Fruit fly (Drosophila melanogaster) whole organism, embryonic: ENCODE measurements around the gene CG6330.

Experiments
- Abd-B ChIP-seq: fragments of 200-800 bp; sonication (Bioruptor generic); optimal IDR thresholded peaks from 2 replicates; lab custom pipeline; 2018; ENCODE audit warnings: missing biosample characterization, mild to moderate bottlenecking, missing genetic modification characterization, moderate library complexity
- Ada2b ChIP-seq: fragments of 200-800 bp; sonication (Bioruptor generic); IDR thresholded peaks from 2 replicates; pipeline ENCODE4 v1.3.6; 2022; ENCODE audit warnings: missing biosample characterization, missing genetic modification characterization
- CG10959 ChIP-seq: fragments of 200-800 bp; sonication (Bioruptor generic); IDR thresholded peaks from 2 replicates; pipeline ENCODE4 v1.3.6; 2022; ENCODE audit warnings: missing biosample characterization, missing genetic modification characterization
- CG12659 ChIP-seq: fragments of 200-800 bp; sonication (Bioruptor generic); optimal IDR thresholded peaks from 3 replicates; lab custom pipeline; 2017; ENCODE audit warnings: mild to moderate bottlenecking, missing biosample characterization, missing genetic modification reagents, missing genetic modification characterization
- CG1529 ChIP-seq: fragments of 200-800 bp; sonication (Bioruptor generic); optimal IDR thresholded peaks from 3 replicates; lab custom pipeline; 2018; ENCODE audit warnings: missing biosample characterization, missing genetic modification characterization
- CG17361 ChIP-seq: fragments of 200-800 bp; sonication (Bioruptor generic); IDR thresholded peaks from 3 replicates; pipeline ENCODE4 v1.3.6; 2022; ENCODE audit warnings: missing biosample characterization, missing genetic modification characterization
- CG1832 ChIP-seq: fragments of 200-800 bp; sonication (Bioruptor generic); optimal IDR thresholded peaks from 2 replicates; lab custom pipeline; 2017; ENCODE audit warnings: missing biosample characterization, mild to moderate bottlenecking, missing genetic modification characterization, inconsistent platforms
- CG2712 ChIP-seq: fragments of 200-800 bp; optimal IDR thresholded peaks from 3 replicates; lab custom pipeline; 2019; ENCODE audit warnings: missing biosample characterization, mild to moderate bottlenecking, missing genetic modification characterization, moderate library complexity
- CG3726 ChIP-seq: fragments of 200-800 bp; sonication (Bioruptor generic); IDR thresholded peaks from 3 replicates; pipeline ENCODE4, ENCODE4 v1.3.6; 2022; ENCODE audit warnings: missing biosample characterization, missing genetic modification characterization
- CG6272 ChIP-seq: fragments of 200-800 bp; sonication (Bioruptor generic); IDR thresholded peaks from 2 replicates; pipeline ENCODE4 v1.3.6; 2022; ENCODE audit warnings: missing biosample characterization, missing genetic modification characterization
- CG7556 ChIP-seq: fragments of 200-800 bp; sonication (Bioruptor generic); optimal IDR thresholded peaks from 2 replicates; lab custom pipeline; 2017; ENCODE audit warnings: missing biosample characterization, mild to moderate bottlenecking, missing genetic modification characterization
- CG7786 ChIP-seq: fragments of 200-800 bp; sonication (Bioruptor generic); optimal IDR thresholded peaks from 2 replicates; lab custom pipeline; 2016; ENCODE audit warnings: missing biosample characterization, missing genetic modification characterization
- CG7839 ChIP-seq: fragments of 200-800 bp; sonication (Bioruptor generic); optimal IDR thresholded peaks from 3 replicates; lab custom pipeline; 2018; ENCODE audit warnings: missing biosample characterization, mild to moderate bottlenecking, missing genetic modification characterization, moderate library complexity
- CHES-1-like ChIP-seq: fragments of 200-800 bp; sonication (Bioruptor generic); optimal IDR thresholded peaks from 2 replicates; lab custom pipeline; 2016; ENCODE audit warnings: missing biosample characterization, missing genetic modification characterization
- CoRest ChIP-seq: fragments of 200-800 bp; sonication (Bioruptor generic); optimal IDR thresholded peaks from 3 replicates; lab custom pipeline; 2018; ENCODE audit warnings: missing biosample characterization, mild to moderate bottlenecking, missing genetic modification characterization, moderate library complexity
- D ChIP-seq, 2 experiments: fragments of 200-800 bp in 1 of 2; fragments of >200 bp in 1 of 2; sonication (Bioruptor generic) in 1 of 2; optimal IDR thresholded peaks; 2 replicates in 1 of 2; 3 replicates in 1 of 2; lab custom pipeline; 2017; ENCODE audit warnings: mild to moderate bottlenecking in 1 of 2, missing biosample characterization in 1 of 2, missing genetic modification characterization in 1 of 2, missing genetic modification reagents in 1 of 2
- Drgx ChIP-seq: fragments of 200-800 bp; sonication (Bioruptor generic); IDR thresholded peaks from 2 replicates; pipeline ENCODE4 v1.3.6; 2022; ENCODE audit warnings: missing biosample characterization, missing genetic modification characterization
- Ets97D ChIP-seq: fragments of 200-800 bp; sonication (Bioruptor generic); optimal IDR thresholded peaks from 3 replicates; lab custom pipeline; 2016; ENCODE audit warnings: missing biosample characterization, missing genetic modification characterization
- Fer3 ChIP-seq: fragments of 200-800 bp; sonication (Bioruptor generic); optimal IDR thresholded peaks from 2 replicates; lab custom pipeline; 2018; ENCODE audit warnings: missing biosample characterization, mild to moderate bottlenecking, missing genetic modification characterization, moderate library complexity
- Hr51 ChIP-seq, 2 experiments: fragments of 200-800 bp; sonication (Bioruptor generic); optimal IDR thresholded peaks; 2 replicates in 1 of 2; 3 replicates in 1 of 2; lab custom pipeline; 2016 to 2018; ENCODE audit warnings: missing biosample characterization in 2 of 2, missing genetic modification characterization in 2 of 2, mild to moderate bottlenecking in 1 of 2, moderate library complexity in 1 of 2
- Hsf ChIP-seq: fragments of 200-800 bp; sonication (Bioruptor generic); optimal IDR thresholded peaks from 3 replicates; lab custom pipeline; 2016; ENCODE audit warnings: missing biosample characterization, missing genetic modification characterization
- Oli ChIP-seq: fragments of 200-800 bp; sonication (Bioruptor generic); optimal IDR thresholded peaks from 2 replicates; lab custom pipeline; 2018; ENCODE audit warnings: missing biosample characterization, mild to moderate bottlenecking, missing genetic modification characterization, moderate library complexity
- Opbp ChIP-seq: fragments of 200-800 bp; sonication (Bioruptor generic); IDR thresholded peaks from 3 replicates; pipeline ENCODE4 v1.3.6; 2022; ENCODE audit warnings: missing biosample characterization, missing genetic modification characterization; ENCODE audit not compliant: partially characterized antibody
- Optix ChIP-seq: fragments of 200-800 bp; sonication (Bioruptor generic); IDR thresholded peaks from 3 replicates; pipeline ENCODE4 v1.3.6; 2022; ENCODE audit warnings: missing biosample characterization, missing genetic modification characterization
- PHDP ChIP-seq: fragments of 200-800 bp; sonication (Bioruptor generic); optimal IDR thresholded peaks from 3 replicates; lab custom pipeline; 2018; ENCODE audit warnings: missing biosample characterization, mild to moderate bottlenecking, missing genetic modification characterization, moderate library complexity
- Sox100B ChIP-seq: fragments of 200-800 bp; sonication (Bioruptor generic); optimal IDR thresholded peaks from 3 replicates; lab custom pipeline; 2018; ENCODE audit warnings: missing biosample characterization, mild to moderate bottlenecking, missing genetic modification characterization
- TFAM ChIP-seq: fragments of 200-800 bp; sonication (Bioruptor generic); optimal IDR thresholded peaks from 2 replicates; lab custom pipeline; 2017; ENCODE audit warnings: missing biosample characterization, missing genetic modification characterization, inconsistent platforms
- Xbp1 ChIP-seq: fragments of 200-800 bp; sonication (Bioruptor generic); optimal IDR thresholded peaks from 3 replicates; lab custom pipeline; 2016; ENCODE audit warnings: missing biosample characterization, mild to moderate bottlenecking, missing genetic modification characterization
- YL-1 ChIP-seq: fragments of 200-800 bp; sonication (Bioruptor generic); optimal IDR thresholded peaks from 3 replicates; lab custom pipeline; 2017; ENCODE audit warnings: missing biosample characterization, mild to moderate bottlenecking, missing genetic modification characterization
- ase ChIP-seq: fragments of 200-800 bp; sonication (Bioruptor generic); IDR thresholded peaks from 3 replicates; pipeline ENCODE4 v1.3.6; 2022; ENCODE audit warnings: missing biosample characterization, missing genetic modification characterization
- cwo ChIP-seq: fragments of 200-800 bp; sonication (Bioruptor generic); optimal IDR thresholded peaks from 3 replicates; lab custom pipeline; 2017; ENCODE audit warnings: missing biosample characterization, missing genetic modification characterization, mild to moderate bottlenecking, moderate library complexity, missing genetic modification reagents
- da ChIP-seq: fragments of 200-800 bp; sonication (Bioruptor generic); optimal IDR thresholded peaks from 2 replicates; lab custom pipeline; 2016; ENCODE audit warnings: missing biosample characterization, missing genetic modification characterization
- gce ChIP-seq: fragments of 200-800 bp; sonication (Bioruptor generic); IDR thresholded peaks from 3 replicates; pipeline ENCODE4 v1.3.6; 2022; ENCODE audit warnings: missing biosample characterization, missing genetic modification characterization
- gem ChIP-seq: fragments of 200-800 bp; sonication (Bioruptor generic); optimal IDR thresholded peaks from 2 replicates; lab custom pipeline; 2019; ENCODE audit warnings: missing biosample characterization, mild to moderate bottlenecking, missing genetic modification characterization, moderate library complexity
- grau ChIP-seq: fragments of 200-800 bp; optimal IDR thresholded peaks from 3 replicates; lab custom pipeline; 2019; ENCODE audit warnings: missing biosample characterization, mild to moderate bottlenecking, missing genetic modification characterization, moderate library complexity
- jing ChIP-seq: fragments of 200-800 bp; sonication (Bioruptor generic); optimal IDR thresholded peaks from 2 replicates; lab custom pipeline; 2018; ENCODE audit warnings: missing biosample characterization, mild to moderate bottlenecking, missing genetic modification characterization
- lab ChIP-seq: fragments of 200-800 bp; sonication (Bioruptor generic); optimal IDR thresholded peaks from 3 replicates; lab custom pipeline; 2017; ENCODE audit warnings: missing biosample characterization, missing genetic modification characterization, mild to moderate bottlenecking, moderate library complexity, missing genetic modification reagents
- lov ChIP-seq, 2 experiments: fragments of 200-800 bp in 1 of 2; fragments of >200 bp in 1 of 2; sonication (Bioruptor generic) in 1 of 2; IDR thresholded peaks in 1 of 2; optimal IDR thresholded peaks in 1 of 2; 2 replicates in 1 of 2; 3 replicates in 1 of 2; pipeline versions ENCODE4 v1.3.6 to Lab custom; 2017 to 2022; ENCODE audit warnings: missing biosample characterization in 1 of 2, missing genetic modification characterization in 1 of 2
- nmo ChIP-seq: fragments of 200-800 bp; sonication (Bioruptor generic); optimal IDR thresholded peaks from 2 replicates; lab custom pipeline; 2018; ENCODE audit warnings: missing biosample characterization, mild to moderate bottlenecking, missing genetic modification characterization, moderate library complexity
- oc ChIP-seq: fragments of 200-800 bp; sonication (Bioruptor generic); optimal IDR thresholded peaks from 2 replicates; lab custom pipeline; 2018; ENCODE audit warnings: missing biosample characterization, mild to moderate bottlenecking, missing genetic modification characterization, moderate library complexity
- pan ChIP-seq, 4 experiments: fragments of >200 bp in 3 of 4; fragments of 200-800 bp in 1 of 4; sonication (Bioruptor generic) in 1 of 4; optimal IDR thresholded peaks in 3 of 4; IDR thresholded peaks in 1 of 4; 2 replicates each; pipeline versions ENCODE4 v1.3.6 to Lab custom; 2017 to 2022; ENCODE audit warnings: missing biosample characterization in 2 of 4, missing genetic modification characterization in 2 of 4, mixed read lengths in 1 of 4
- prd ChIP-seq, 3 experiments: fragments of >200 bp in 2 of 3; fragments of 200-800 bp in 1 of 3; sonication (Bioruptor generic) in 1 of 3; optimal IDR thresholded peaks in 2 of 3; IDR thresholded peaks in 1 of 3; 2 replicates in 2 of 3; 3 replicates in 1 of 3; pipeline versions ENCODE4 v1.3.6 to Lab custom; 2017 to 2022; ENCODE audit warnings: missing biosample characterization in 1 of 3, missing genetic modification characterization in 1 of 3
- psq ChIP-seq: fragments of 200-800 bp; sonication (Bioruptor generic); optimal IDR thresholded peaks from 2 replicates; lab custom pipeline; 2017; ENCODE audit warnings: missing biosample characterization, missing genetic modification characterization
- sc ChIP-seq, 3 experiments: fragments of >200 bp in 2 of 3; fragments of 200-800 bp in 1 of 3; sonication (Bioruptor generic) in 1 of 3; optimal IDR thresholded peaks; 2 replicates in 2 of 3; 3 replicates in 1 of 3; lab custom pipeline; 2017; ENCODE audit warnings: mild to moderate bottlenecking in 1 of 3, missing biosample characterization in 1 of 3, missing genetic modification characterization in 1 of 3, missing genetic modification reagents in 1 of 3
- sob ChIP-seq: fragments of 200-800 bp; sonication (Bioruptor generic); IDR thresholded peaks from 2 replicates; pipeline ENCODE4 v1.3.6; 2022; ENCODE audit warnings: missing biosample characterization, missing genetic modification characterization
- tll ChIP-seq, 2 experiments: fragments of 200-800 bp in 1 of 2; fragments of >200 bp in 1 of 2; sonication (Bioruptor generic) in 1 of 2; optimal IDR thresholded peaks; 2 replicates each; lab custom pipeline; 2017 to 2019; ENCODE audit warnings: missing biosample characterization in 2 of 2, missing genetic modification characterization in 2 of 2, mild to moderate bottlenecking in 1 of 2, moderate library complexity in 1 of 2

The CG6330 gene

DNA sequence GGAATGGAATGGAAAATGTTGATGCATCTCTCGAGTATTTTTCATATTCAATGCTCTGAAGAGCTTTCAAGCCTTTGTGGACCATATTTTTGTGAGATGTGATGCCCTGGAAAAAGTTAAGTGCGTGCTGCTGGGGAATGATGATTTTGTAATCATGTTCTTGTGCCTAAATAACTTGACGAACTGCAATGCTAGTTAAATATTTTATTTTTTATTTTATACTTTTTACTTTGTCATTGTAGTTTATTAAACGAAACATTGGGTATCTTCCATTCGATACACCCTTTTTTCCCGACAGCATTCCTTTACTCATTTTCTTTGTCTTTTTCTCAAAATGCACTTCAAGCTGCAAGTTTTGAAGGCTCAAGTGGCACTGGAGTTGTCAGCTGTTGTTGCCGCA is 58.3 kb downstream of the CG6330 start (continued):
- TF ChIP-seq lov (optimal IDR thresholded peaks at IDR 0.05; lab: Kevin White, UChicago) (no peak), lov (GFP tag; IDR thresholded peaks at IDR 0.05; lab: Robert Waterston, UW) (peak; percentile 67; the same call in 1 of the 3 replicates), Xbp1 (GFP tag; lab: Kevin White, UChicago) (peak; percentile 59), oc (tag; lab: Kevin White, UChicago) (peak; percentile 65), Abd-B (peak; percentile 25), D (optimal IDR thresholded peaks at IDR 0.05; lab: Kevin White, UChicago) (no peak), D (GFP tag; optimal IDR thresholded peaks at IDR 0.05; lab: Kevin White, UChicago) (peak; percentile 50), CG10959 (GFP tag; lab: Robert Waterston, UW) (peak; percentile 49; the same call in 1 of the 2 replicates), CG1529 (GFP tag; lab: Kevin White, UChicago) (peak; percentile 13), Fer3 (tag; lab: Kevin White, UChicago) (peak; percentile 6), sc (optimal IDR thresholded peaks at IDR 0.05; lab: Kevin White, UChicago) (no peak), sc (GFP tag; optimal IDR thresholded peaks at IDR 0.05; lab: Kevin White, UChicago) (peak; percentile 42), cwo (GFP tag; lab: Kevin White, UChicago) (no peak), CG7556 (GFP tag; lab: Kevin White, UChicago) (peak; percentile 16), Hsf (GFP tag; lab: Kevin White, UChicago) (peak; percentile 10), tll (GFP tag; optimal IDR thresholded peaks at IDR 0.05; lab: Kevin White, UChicago) (no peak), gce (GFP tag; lab: Robert Waterston, UW) (0 out of 3 replicates have a peak, but pooled peaks have one; percentile 18), CG12659 (GFP tag; lab: Kevin White, UChicago) (no peak), CHES-1-like (GFP tag; lab: Kevin White, UChicago) (no peak), Hr51 (GFP tag; optimal IDR thresholded peaks at IDR 0.05; lab: Kevin White, UChicago) (peak in 1 of 2 experiments; percentile 42), CG2712 (tag; lab: Kevin White, UChicago) (peak; percentile 61), gem (tag; lab: Kevin White, UChicago) (peak; percentile 72), Oli (tag; lab: Kevin White, UChicago) (peak; percentile 53), Optix (GFP tag; lab: Robert Waterston, UW) (no peak), CG17361 (GFP tag; lab: Robert Waterston, UW) (peak; percentile 66), nmo (peak; percentile 53), psq (GFP tag; lab: Kevin White, UChicago) (no peak), prd (optimal IDR thresholded peaks at IDR 0.05; lab: Kevin White, UChicago) (no peak), prd (GFP tag; IDR thresholded peaks at IDR 0.05; lab: Robert Waterston, UW) (peak; percentile 69; the same call in 2 of the 3 replicates), CoRest (tag; lab: Kevin White, UChicago) (peak; percentile 28), Opbp (no peak), CG3726 (no peak), ase (GFP tag; lab: Robert Waterston, UW) (peak; percentile 76), Ets97D (GFP tag; lab: Kevin White, UChicago) (peak; percentile 42), YL-1 (GFP tag; lab: Kevin White, UChicago) (no peak), TFAM (no peak), Sox100B (GFP tag; lab: Kevin White, UChicago) (peak; percentile 23), sob (GFP tag; lab: Robert Waterston, UW) (peak; percentile 30; the same call in 1 of the 2 replicates), lab (GFP tag; lab: Kevin White, UChicago) (peak; percentile 27), CG6272 (GFP tag; lab: Robert Waterston, UW) (no peak), CG1832 (no peak), da (GFP tag; lab: Kevin White, UChicago) (no peak), Ada2b (peak; percentile 25; the same call in 1 of the 2 replicates), jing (GFP tag; lab: Kevin White, UChicago) (peak; percentile 25), Drgx (GFP tag; lab: Robert Waterston, UW) (peak; percentile 74), PHDP (peak; percentile 11), pan (optimal IDR thresholded peaks at IDR 0.05; lab: Kevin White, UChicago) (no peak), pan (GFP tag; optimal IDR thresholded peaks at IDR 0.05 in 1 of 2, IDR thresholded peaks at IDR 0.05 in 1 of 2) (peak in 1 of 2 experiments; percentile 65), grau (tag; lab: Kevin White, UChicago) (peak; percentile 23), CG7839 (tag; lab: Kevin White, UChicago) (peak; percentile 45), CG7786 (GFP tag; lab: Kevin White, UChicago) (no peak)
